Worm (Caenorhabditis elegans) whole organism, young adult: ENCODE results near the gene W06D12.6.

ENCODE experiments used
- B0019.2 ChIP-seq: fragments of 200-800 bp; sonication (Bioruptor generic); conservative IDR thresholded peaks from 2 replicates; pipeline ENCODE4 v1.3.6; 2022; ENCODE audit warnings: missing genetic modification reagents, missing genetic modification characterization, missing compliant biosample characterization
- B0035.1 ChIP-seq: sonication (generic microtip); optimal IDR thresholded peaks from 2 replicates; lab custom pipeline; 2016; ENCODE audit warnings: missing genetic modification characterization, mild to moderate bottlenecking, missing compliant biosample characterization, missing genotype, missing genetic modification reagents
- B0336.3 ChIP-seq: fragments of 200-800 bp; sonication (Bioruptor generic); IDR thresholded peaks from 2 replicates; pipeline ENCODE4 v1.3.6; 2022; ENCODE audit warnings: missing genetic modification characterization, missing compliant biosample characterization
- C17E4.6 ChIP-seq: fragments of 200-800 bp; sonication (Bioruptor generic); IDR thresholded peaks from 2 replicates; pipeline ENCODE4 v1.3.6; 2022; ENCODE audit warnings: missing genetic modification reagents, missing genetic modification characterization, missing compliant biosample characterization
- D2030.7 ChIP-seq: fragments of 200-800 bp; sonication (Bioruptor generic); IDR thresholded peaks from 2 replicates; pipeline ENCODE4 v1.3.6; 2022; ENCODE audit warnings: missing genetic modification reagents, missing genetic modification characterization, missing compliant biosample characterization
- F22D6.2 ChIP-seq: sonication (generic microtip); optimal IDR thresholded peaks from 2 replicates; lab custom pipeline; 2016; ENCODE audit warnings: mild to moderate bottlenecking, missing genetic modification characterization, missing compliant biosample characterization
- F23B12.7 ChIP-seq: sonication (generic microtip); optimal IDR thresholded peaks from 2 replicates; lab custom pipeline; 2017; ENCODE audit warnings: missing genetic modification characterization, mild to moderate bottlenecking, missing compliant biosample characterization, antibody characterized with exemption, moderate library complexity; ENCODE audit not compliant: insufficient read depth
- K11D2.4 ChIP-seq: fragments of 200-800 bp; sonication (Bioruptor generic); IDR thresholded peaks from 2 replicates; pipeline ENCODE4 v1.3.6; 2022; ENCODE audit warnings: missing genetic modification reagents, missing genetic modification characterization, missing compliant biosample characterization
- T26A5.8 ChIP-seq: sonication (generic microtip); optimal IDR thresholded peaks from 2 replicates; lab custom pipeline; 2016; ENCODE audit warnings: missing genetic modification characterization, missing compliant biosample characterization
- Y79H2A.3 ChIP-seq: fragments of 200-800 bp; sonication (Bioruptor generic); conservative IDR thresholded peaks from 2 replicates; pipeline ENCODE4 v1.3.6; 2022; ENCODE audit warnings: missing genetic modification reagents, missing genetic modification characterization, missing compliant biosample characterization
- akir-1 ChIP-seq: fragments of 200-800 bp; sonication (Bioruptor generic); optimal IDR thresholded peaks from 2 replicates; lab custom pipeline; 2018; ENCODE audit warnings: mild to moderate bottlenecking, missing genetic modification characterization, moderate library complexity, missing compliant biosample characterization
- ama-1 ChIP-seq, 3 experiments: fragments of 150-350 bp in 1 of 3; sonication (generic microtip) in 2 of 3; optimal IDR thresholded peaks; 2 replicates each; lab custom pipeline; 2014 to 2018; ENCODE audit warnings: missing biosample characterization in 2 of 3, missing genetic modification characterization in 2 of 3, missing genetic modification reagents in 2 of 3
- aptf-2 ChIP-seq: fragments of 200-800 bp; sonication (Bioruptor generic); conservative IDR thresholded peaks from 2 replicates; pipeline ENCODE4 v1.3.6; 2022; ENCODE audit warnings: missing genetic modification reagents, missing genetic modification characterization, missing compliant biosample characterization
- atf-7 ChIP-seq: sonication (generic microtip); optimal IDR thresholded peaks from 2 replicates; lab custom pipeline; 2017; ENCODE audit warnings: mild to moderate bottlenecking, missing genetic modification characterization, missing compliant biosample characterization
- attf-3 ChIP-seq: fragments of 200-800 bp; sonication (Bioruptor generic); conservative IDR thresholded peaks from 2 replicates; pipeline ENCODE4 v1.3.6; 2022; ENCODE audit warnings: missing genetic modification reagents, missing genetic modification characterization, missing compliant biosample characterization
- attf-6 ChIP-seq: fragments of 200-800 bp; sonication (Bioruptor generic); IDR thresholded peaks from 2 replicates; pipeline ENCODE4 v1.3.6; 2022; ENCODE audit warnings: missing genetic modification reagents, missing genetic modification characterization, missing compliant biosample characterization
- ccch-3 ChIP-seq: fragments of 200-800 bp; sonication (Bioruptor generic); optimal IDR thresholded peaks from 2 replicates; lab custom pipeline; 2018; ENCODE audit warnings: mild to moderate bottlenecking, missing genetic modification characterization, missing compliant biosample characterization
- ceh-100 ChIP-seq: fragments of 200-800 bp; sonication (Bioruptor generic); IDR thresholded peaks from 2 replicates; pipeline ENCODE4 v1.3.6; 2022; ENCODE audit warnings: missing genetic modification reagents, missing genetic modification characterization, missing compliant biosample characterization
- ceh-27 ChIP-seq: fragments of 200-800 bp; sonication (Bioruptor generic); optimal IDR thresholded peaks from 2 replicates; lab custom pipeline; 2018; ENCODE audit warnings: mild to moderate bottlenecking, missing genetic modification characterization, moderate library complexity, missing compliant biosample characterization
- ceh-91 ChIP-seq: fragments of 200-800 bp; sonication (Bioruptor generic); IDR thresholded peaks from 2 replicates; pipeline ENCODE4 v1.3.6; 2022; ENCODE audit warnings: missing genetic modification reagents, missing genetic modification characterization, missing compliant biosample characterization
- dox-1 ChIP-seq: fragments of 200-800 bp; sonication (Bioruptor generic); IDR thresholded peaks from 2 replicates; pipeline ENCODE4 v1.3.6; 2022; ENCODE audit warnings: missing genetic modification reagents, missing genetic modification characterization, missing compliant biosample characterization
- dpff-1 ChIP-seq: sonication (generic microtip); optimal IDR thresholded peaks from 2 replicates; lab custom pipeline; 2017; ENCODE audit warnings: mild to moderate bottlenecking, missing genetic modification characterization, missing compliant biosample characterization
- egl-44 ChIP-seq: fragments of 200-800 bp; sonication (Bioruptor generic); IDR thresholded peaks from 2 replicates; pipeline ENCODE4 v1.3.6; 2022; ENCODE audit warnings: missing genetic modification reagents, missing genetic modification characterization, missing compliant biosample characterization
- egrh-3 ChIP-seq: fragments of 200-800 bp; sonication (Bioruptor generic); IDR thresholded peaks from 2 replicates; pipeline ENCODE4 v1.3.6; 2022; ENCODE audit warnings: missing genetic modification reagents, missing genetic modification characterization, missing compliant biosample characterization
- ets-4 ChIP-seq: fragments of 200-800 bp; sonication (Bioruptor generic); optimal IDR thresholded peaks from 2 replicates; lab custom pipeline; 2018; ENCODE audit warnings: mild to moderate bottlenecking, missing genetic modification characterization, missing compliant biosample characterization
- gei-17 ChIP-seq: fragments of 200-800 bp; sonication (Bioruptor generic); optimal IDR thresholded peaks from 2 replicates; lab custom pipeline; 2018; ENCODE audit warnings: mild to moderate bottlenecking, missing genetic modification characterization, missing compliant biosample characterization
- hlh-12 ChIP-seq: sonication (generic microtip); optimal IDR thresholded peaks from 2 replicates; lab custom pipeline; 2016; ENCODE audit warnings: missing genetic modification characterization, missing compliant biosample characterization
- hmg-1.2 ChIP-seq: fragments of 200-800 bp; sonication (Bioruptor generic); IDR thresholded peaks from 2 replicates; pipeline ENCODE4 v1.3.6; 2022; ENCODE audit warnings: missing genetic modification reagents, missing genetic modification characterization, missing compliant biosample characterization
- hrde-1 ChIP-seq: sonication (generic microtip); optimal IDR thresholded peaks from 2 replicates; lab custom pipeline; 2016; ENCODE audit warnings: missing genetic modification characterization, mild to moderate bottlenecking, missing compliant biosample characterization, moderate library complexity, missing genotype, missing genetic modification reagents, borderline replicate concordance
- nfyb-1 ChIP-seq: fragments of 200-800 bp; sonication (Bioruptor generic); IDR thresholded peaks from 2 replicates; pipeline ENCODE4 v1.3.6; 2022; ENCODE audit warnings: missing genetic modification reagents, missing genetic modification characterization, missing compliant biosample characterization
- nhr-179 ChIP-seq: sonication (generic microtip); optimal IDR thresholded peaks from 2 replicates; lab custom pipeline; 2016; ENCODE audit warnings: mild to moderate bottlenecking, missing genetic modification characterization, missing compliant biosample characterization
- nhr-27 ChIP-seq: fragments of 200-800 bp; sonication (Bioruptor generic); optimal IDR thresholded peaks from 2 replicates; lab custom pipeline; 2018; ENCODE audit warnings: mild to moderate bottlenecking, missing genetic modification characterization, moderate library complexity, missing compliant biosample characterization
- nhr-80 ChIP-seq: sonication (generic microtip); optimal IDR thresholded peaks from 2 replicates; lab custom pipeline; 2016; ENCODE audit warnings: missing genetic modification characterization, missing compliant biosample characterization
- sea-2 ChIP-seq: fragments of 200-800 bp; sonication (Bioruptor generic); IDR thresholded peaks from 2 replicates; pipeline ENCODE4 v1.3.6; 2022; ENCODE audit warnings: missing genetic modification characterization, missing compliant biosample characterization
- somi-1 ChIP-seq: fragments of 200-800 bp; sonication (Bioruptor generic); optimal IDR thresholded peaks from 2 replicates; lab custom pipeline; 2018; ENCODE audit warnings: mild to moderate bottlenecking, missing genetic modification characterization, missing compliant biosample characterization
- tbp1 ChIP-seq: fragments of 200-800 bp; sonication (Bioruptor generic); optimal IDR thresholded peaks from 2 replicates; lab custom pipeline; 2018; ENCODE audit warnings: mild to moderate bottlenecking, missing genetic modification characterization, missing compliant biosample characterization
- zfh-2 ChIP-seq: fragments of 200-800 bp; sonication (Bioruptor generic); conservative IDR thresholded peaks from 2 replicates; pipeline ENCODE4 v1.3.6; 2022; ENCODE audit warnings: missing genetic modification reagents, missing genetic modification characterization, missing compliant biosample characterization
- ztf-18 ChIP-seq: sonication (generic microtip); optimal IDR thresholded peaks from 2 replicates; lab custom pipeline; 2016; ENCODE audit warnings: missing genotype, mild to moderate bottlenecking, missing genetic modification characterization, missing compliant biosample characterization
- ztf-22 ChIP-seq: fragments of 200-800 bp; sonication (Bioruptor generic); optimal IDR thresholded peaks from 2 replicates; lab custom pipeline; 2018; ENCODE audit warnings: mild to moderate bottlenecking, missing genetic modification characterization, moderate library complexity, missing compliant biosample characterization
- ztf-25 ChIP-seq: fragments of 200-800 bp; sonication (Bioruptor generic); IDR thresholded peaks from 2 replicates; pipeline ENCODE4 v1.3.6; 2022; ENCODE audit warnings: missing genetic modification reagents, missing genetic modification characterization, missing compliant biosample characterization
- ztf-26 ChIP-seq: sonication (generic microtip); optimal IDR thresholded peaks from 2 replicates; lab custom pipeline; 2017; ENCODE audit warnings: missing genetic modification characterization, missing compliant biosample characterization

W06D12.6 gene

DNA sequence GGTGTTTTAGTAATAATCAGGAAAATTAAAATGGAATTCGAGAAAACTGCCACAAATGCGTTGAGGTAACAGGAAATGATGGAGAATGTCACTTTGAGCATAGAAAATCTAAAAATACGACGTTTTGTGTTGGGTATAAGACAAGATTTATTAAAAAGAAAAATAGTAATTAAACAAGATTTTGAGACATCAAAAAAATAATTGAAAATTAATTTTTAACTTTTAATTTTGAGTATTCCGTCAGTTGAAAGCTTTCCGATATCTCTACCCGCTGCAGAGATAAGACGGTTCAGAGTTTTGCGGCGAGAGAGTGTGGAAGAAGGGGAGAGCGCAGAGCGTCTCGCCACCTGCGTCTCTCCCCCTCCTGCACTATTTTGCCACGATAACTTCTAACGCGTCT is 32.6 kb upstream of the W06D12.6 start, which contains the start of gene str-93:
Gene str-93 (minus strand): TSS at position 101 of the 400 bp plus-strand sequence.
- no peak for TF ChIP-seq B0336.3
- peak; percentile 57 for TF ChIP-seq hmg-1.2
- TF ChIP-seq, all 124 proteins: peak for 1

DNA sequence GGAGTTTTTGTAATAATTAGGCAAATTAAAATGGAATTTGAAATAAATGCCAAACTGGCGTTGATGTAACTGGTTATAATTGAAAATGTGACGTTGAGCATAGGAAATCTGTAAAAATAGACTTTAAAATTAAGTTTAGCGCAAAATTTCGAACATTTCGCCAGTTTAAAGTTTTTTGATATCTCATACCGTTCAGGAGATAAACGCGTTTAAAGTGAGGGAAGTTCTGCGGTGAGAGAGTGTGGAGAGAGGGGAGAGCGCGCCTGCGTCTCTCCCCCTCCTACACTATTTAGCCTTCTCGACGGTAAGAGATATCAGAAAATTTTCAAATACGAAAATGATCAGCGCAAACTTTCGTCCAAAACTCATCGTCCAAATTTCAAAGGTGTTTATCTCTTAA is 29.4 kb upstream of the W06D12.6 start, which contains the start of gene str-92:
Gene str-92 (minus strand): TSS at position 101 of the 400 bp plus-strand sequence.
- no peak for TF ChIP-seq C17E4.6 (GFP tag; lab: Robert Waterston, UW)
- TF ChIP-seq ztf-25 = no peak
- TF ChIP-seq nhr-27 (tag; lab: Kevin White, UChicago) = no peak
- no peak for TF ChIP-seq egl-44 (GFP tag; lab: Robert Waterston, UW)
- no peak for TF ChIP-seq K11D2.4
- TF ChIP-seq ceh-100 (GFP tag; lab: Robert Waterston, UW) = no peak
- no peak for TF ChIP-seq Y79H2A.3 (GFP tag; lab: Robert Waterston, UW)
- TF ChIP-seq ztf-26 (tag; lab: Kevin White, UChicago) = no peak

DNA sequence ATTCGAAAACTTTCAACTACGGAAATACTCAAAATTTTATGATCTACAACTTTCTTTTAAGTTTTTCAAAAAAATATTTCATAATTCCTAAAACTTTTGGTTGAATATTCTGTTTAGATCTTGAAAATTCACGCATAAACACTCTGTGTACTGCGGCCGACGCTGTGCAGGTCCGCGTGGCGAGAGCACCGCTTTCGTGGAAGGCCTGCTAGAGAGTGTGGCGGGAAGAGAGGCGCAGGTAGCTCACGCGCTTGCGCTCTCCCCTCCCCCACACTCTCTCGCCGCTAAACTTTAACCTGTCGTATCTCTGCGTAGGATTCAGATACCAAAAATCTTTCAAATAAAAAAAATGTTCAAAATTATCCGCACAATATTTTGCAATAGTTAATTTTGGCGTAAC is 22.6 kb upstream of the W06D12.6 start:
- TF ChIP-seq atf-7 (tag; lab: Kevin White, UChicago) (no peak), zfh-2 (GFP tag; lab: Robert Waterston, UW) (peak; percentile 74), egrh-3 (peak; percentile 59; the same call in 1 of the 2 replicates), B0019.2 (GFP tag; lab: Robert Waterston, UW) (no peak)
- TF ChIP-seq, all 124 proteins: peak for 2

DNA sequence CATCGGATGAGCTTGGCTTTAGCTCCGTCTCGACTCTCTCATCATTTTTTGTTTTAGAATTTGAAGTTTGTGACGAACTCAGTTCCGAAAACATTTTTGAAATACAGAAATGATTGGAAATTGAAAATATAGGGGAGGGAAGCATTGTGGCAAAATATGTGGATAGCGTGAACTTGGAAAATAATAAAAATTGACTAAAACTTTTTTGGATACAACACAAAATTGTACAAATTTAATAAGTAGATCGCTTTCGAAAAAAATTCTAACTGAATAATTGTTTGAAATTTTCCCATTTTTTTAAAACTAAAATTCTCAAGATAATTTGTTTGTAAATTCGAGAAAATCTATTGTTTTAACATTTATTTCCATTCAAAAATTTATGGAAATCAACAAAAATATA is 22.2 kb upstream of the W06D12.6 start, which contains the start of gene F59A1.15:
Gene F59A1.15 (minus strand): TSS at position 101 of the 400 bp plus-strand sequence.
- no peak for TF ChIP-seq F22D6.2
- TF ChIP-seq atf-7 (tag; lab: Kevin White, UChicago) = no peak
- TF ChIP-seq ceh-91 (GFP tag; lab: Robert Waterston, UW) = no peak
- no peak for TF ChIP-seq hmg-1.2
- no peak for TF ChIP-seq somi-1
- no peak for TF ChIP-seq akir-1 (GFP tag; lab: Kevin White, UChicago)
- no peak for TF ChIP-seq tbp1
- no peak for TF ChIP-seq ztf-18 (tag; lab: Kevin White, UChicago)
- TF ChIP-seq ceh-100 (GFP tag; lab: Robert Waterston, UW) = no peak
- no peak for TF ChIP-seq nhr-80
- TF ChIP-seq nhr-179 (tag; lab: Kevin White, UChicago) = no peak
- no peak for TF ChIP-seq gei-17 (GFP tag; lab: Kevin White, UChicago)
- TF ChIP-seq ceh-27 = no peak
- TF ChIP-seq attf-6 (GFP tag; lab: Robert Waterston, UW) = no peak
- no peak for TF ChIP-seq ztf-25
- TF ChIP-seq hlh-12 (tag; lab: Kevin White, UChicago) = no peak
- no peak for TF ChIP-seq ets-4 (GFP tag; lab: Kevin White, UChicago)
- no peak for TF ChIP-seq sea-2 (GFP tag; lab: Robert Waterston, UW)
- no peak for TF ChIP-seq nfyb-1

DNA sequence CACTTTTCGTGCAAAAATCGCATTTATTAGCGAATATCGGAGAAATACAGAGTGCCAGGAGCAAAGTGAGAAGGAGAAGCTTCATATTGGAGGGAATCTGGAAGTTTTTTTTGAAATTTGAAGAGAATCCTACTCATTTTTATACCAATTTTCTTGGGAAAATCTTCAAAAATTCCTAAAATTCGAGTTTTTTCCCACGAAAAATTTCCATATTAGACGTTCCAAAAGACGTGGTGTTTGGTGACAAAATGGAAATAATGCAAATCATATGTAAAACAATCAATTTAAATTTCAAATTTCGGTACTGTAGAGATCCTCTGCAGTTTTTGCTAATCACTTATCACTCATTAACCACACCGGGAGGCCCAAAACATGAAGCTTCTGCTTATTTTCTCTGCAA is 21.1 kb upstream of the W06D12.6 start, which contains the start of the genes F59A1.16 and F59A1.6:
Gene F59A1.16 (minus strand): TSS at position 101 of the 400 bp plus-strand sequence.
Gene F59A1.6 (plus strand): TSS at position 285 of the 400 bp plus-strand sequence.
- no peak for TF ChIP-seq F23B12.7 (tag; lab: Kevin White, UChicago)
- TF ChIP-seq, all 124 proteins: peak for 0

DNA sequence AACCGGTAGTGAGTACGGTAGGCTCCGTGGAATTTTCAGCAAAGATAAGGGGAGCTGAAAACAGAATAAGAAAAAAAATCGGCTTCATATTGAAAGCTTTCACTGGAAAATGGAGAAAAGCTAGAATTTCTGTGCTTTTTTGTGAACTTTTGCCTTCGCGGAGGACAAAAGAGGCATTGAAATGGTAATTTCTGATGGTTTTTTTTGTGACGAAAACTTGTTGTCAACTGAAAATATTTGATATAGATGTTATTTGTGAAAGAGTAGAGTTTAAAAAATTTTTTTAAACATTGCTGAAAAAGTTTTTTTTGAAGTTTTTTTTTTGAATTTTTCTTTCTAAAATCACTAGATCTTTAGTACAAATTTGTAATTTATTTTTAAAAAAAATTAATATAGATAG is 19.1 kb upstream of the W06D12.6 start, which contains the start of gene F59A1.18:
Gene F59A1.18 (minus strand): TSS at position 101 of the 400 bp plus-strand sequence.
- TF ChIP-seq T26A5.8 (tag; lab: Kevin White, UChicago) = no peak
- TF ChIP-seq nhr-80 = no peak
- TF ChIP-seq ztf-22 (GFP tag; lab: Kevin White, UChicago) = no peak
- no peak for TF ChIP-seq hrde-1 (tag; lab: Kevin White, UChicago)
- TF ChIP-seq dpff-1 (tag; lab: Kevin White, UChicago) = no peak
- no peak for TF ChIP-seq ccch-3 (GFP tag; lab: Kevin White, UChicago)
- TF ChIP-seq B0035.1 = no peak
- no peak for TF ChIP-seq D2030.7
- TF ChIP-seq ztf-26 (tag; lab: Kevin White, UChicago) = no peak
- TF ChIP-seq ama-1 (optimal IDR thresholded peaks at IDR 0.05; lab: Kevin White, UChicago) = no peak
- no peak for TF ChIP-seq ama-1 (GFP tag; optimal IDR thresholded peaks at IDR 0.05; lab: Kevin White, UChicago)
- no peak for TF ChIP-seq dox-1
- no peak for TF ChIP-seq attf-3 (GFP tag; lab: Robert Waterston, UW)
- no peak for TF ChIP-seq aptf-2 (GFP tag; lab: Robert Waterston, UW)
